Fruit fly (Drosophila melanogaster) S2 (cell line): Measurements from ENCODE around the gene CG43330.

Experiments
- CG8478 ChIP-seq: fragments of >200 bp; optimal IDR thresholded peaks from 2 replicates; lab custom pipeline; 2018
- CTCF ChIP-seq, 2 experiments: fragments of >200 bp; optimal IDR thresholded peaks; 2 replicates each; lab custom pipeline; 2018

DNA sequence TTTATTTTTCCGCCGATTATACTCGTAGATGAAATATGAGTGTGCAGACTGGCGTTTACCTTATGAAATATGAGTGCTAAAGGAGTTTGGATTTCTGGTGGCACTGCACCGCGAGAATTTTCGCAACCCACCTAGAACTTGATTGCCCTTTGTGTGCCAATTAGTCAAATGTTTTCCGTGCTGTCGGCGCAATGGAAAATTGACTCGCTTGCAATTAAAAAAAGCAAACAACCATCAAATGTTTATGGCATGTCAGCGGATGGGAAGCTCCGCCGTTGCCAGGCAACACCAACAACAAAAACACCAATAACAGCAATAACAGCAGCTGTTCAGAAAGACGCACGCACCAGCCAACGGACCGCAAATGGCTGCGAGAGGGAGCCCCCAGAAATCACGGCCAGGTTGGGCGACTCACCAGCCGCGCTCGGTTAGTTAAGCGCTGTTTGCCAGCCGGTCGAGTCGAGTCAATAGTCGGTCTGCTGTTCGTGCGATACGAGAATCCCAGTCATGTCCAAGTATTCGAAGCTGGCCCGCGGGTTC is 37.8 kb downstream of the CG43330 start:
- TF ChIP-seq CTCF (optimal IDR thresholded peaks at IDR 0.05; lab: Kevin White, UChicago) (no peak), CG8478 (no peak)
